Comparison of ENCODE assay signal across 4 fruit fly cellular contexts in genomic region chrX:6936884-6937283, dm6.
A peak's percentile ranks its signal among the peaks of the same experiment; 100 is the strongest.
TF ChIP-seq lines count a peak whose summit lies in the region.

No protein-coding gene starts in this region.

- no peak for TF ChIP-seq CTCF in whole organism, embryonic (GFP tag; optimal IDR thresholded peaks at IDR 0.05; lab: Kevin White, UChicago)

TF ChIP-seq in whole organism, embryonic, 481 proteins besides CTCF, POLR2A, EP300 and RAD21:
- no peak for TF ChIP-seq CG11504 (tag; optimal IDR thresholded peaks at IDR 0.05; lab: Kevin White, UChicago)
- TF ChIP-seq org-1 (GFP tag; optimal IDR thresholded peaks at IDR 0.05; lab: Kevin White, UChicago) = no peak
- no peak for TF ChIP-seq Drgx (GFP tag; IDR thresholded peaks at IDR 0.05; lab: Robert Waterston, UW)
- no peak for TF ChIP-seq CG13424 (tag; optimal IDR thresholded peaks at IDR 0.05; lab: Kevin White, UChicago)
- TF ChIP-seq Hr39 (optimal IDR thresholded peaks at IDR 0.05; lab: Kevin White, UChicago) = peak; percentile 82
- TF ChIP-seq Sin3A (optimal IDR thresholded peaks at IDR 0.05; lab: Kevin White, UChicago) = no peak
- no peak for TF ChIP-seq CG7963 (GFP tag; IDR thresholded peaks at IDR 0.05; lab: Robert Waterston, UW; ENCODE audit: partially characterized antibody)
- no peak for TF ChIP-seq CG11398 (GFP tag; optimal IDR thresholded peaks at IDR 0.05; lab: Kevin White, UChicago)
- no peak for TF ChIP-seq corto (GFP tag; optimal IDR thresholded peaks at IDR 0.05; lab: Kevin White, UChicago)

TF ChIP-seq in whole organism, prepupa, 60 proteins besides CTCF, POLR2A, EP300 and RAD21:
- TF ChIP-seq fd59A (GFP tag; optimal IDR thresholded peaks at IDR 0.05; lab: Kevin White, UChicago) (no peak), Smox (GFP tag; optimal IDR thresholded peaks at IDR 0.05; lab: Kevin White, UChicago) (no peak), CG6792 (GFP tag; optimal IDR thresholded peaks at IDR 0.05; lab: Kevin White, UChicago) (no peak), CG32006 (GFP tag; optimal IDR thresholded peaks at IDR 0.05; lab: Kevin White, UChicago) (peak; percentile 6), CG6854 (GFP tag; optimal IDR thresholded peaks at IDR 0.05; lab: Kevin White, UChicago) (no peak), Sox102F (GFP tag; optimal IDR thresholded peaks at IDR 0.05; lab: Kevin White, UChicago) (no peak)
TF ChIP-seq in whole organism, prepupa: peak in this region for 1.

TF ChIP-seq in whole organism, pupa, 21 proteins besides CTCF, POLR2A, EP300 and RAD21:
- no peak for TF ChIP-seq fd96Ca (GFP tag; IDR thresholded peaks at IDR 0.05; lab: Robert Waterston, UW)
- no peak for TF ChIP-seq CG8301 (tag; optimal IDR thresholded peaks at IDR 0.05; lab: Kevin White, UChicago)
- TF ChIP-seq CG9948 (tag; optimal IDR thresholded peaks at IDR 0.05; lab: Kevin White, UChicago) = no peak
- no peak for TF ChIP-seq EcR (GFP tag; optimal IDR thresholded peaks at IDR 0.05; lab: Kevin White, UChicago)
- TF ChIP-seq rn (GFP tag; IDR thresholded peaks at IDR 0.05; lab: Robert Waterston, UW) = no peak
- 0 out of 2 replicates have a peak, but pooled peaks have one; percentile 2 for TF ChIP-seq CG32121 (GFP tag; IDR thresholded peaks at IDR 0.05; lab: Robert Waterston, UW)
- TF ChIP-seq CG4496 (GFP tag; IDR thresholded peaks at IDR 0.05; lab: Robert Waterston, UW) = 0 out of 3 replicates have a peak, but pooled peaks have one; percentile 19

TF ChIP-seq in whole organism, wandering third instar larva, 38 proteins besides CTCF, POLR2A, EP300 and RAD21:
- TF ChIP-seq Dfd (GFP tag; optimal IDR thresholded peaks at IDR 0.05; lab: Kevin White, UChicago) (peak; percentile 89), Hr83 (GFP tag; optimal IDR thresholded peaks at IDR 0.05; lab: Kevin White, UChicago; ENCODE audit: poor library complexity, severe bottlenecking) (no peak)

Comparison
In these comparisons a context has a peak if more than half of its experiments do, and no peak if none do; other contexts are left out.
1. Of the 7 proteins assayed by ChIP-seq in both whole organism, embryonic and whole organism, prepupa: peak only in whole organism, embryonic: Hr39; only in whole organism, prepupa: none; in both: none; in neither: 6.